Fruit fly (Drosophila melanogaster) whole organism, embryonic: Measurements from ENCODE around the gene Decay.
A peak's percentile ranks its signal among the peaks of the same experiment; 100 is the strongest.

ENCODE experiments used
- Asciz ChIP-seq: fragments of 200-800 bp; sonication (Bioruptor generic); optimal IDR thresholded peaks from 2 replicates; lab custom pipeline; 2017; ENCODE audit warnings: missing biosample characterization, mild to moderate bottlenecking, missing genetic modification characterization, missing genetic modification reagents
- Bteb2 ChIP-seq: fragments of 200-800 bp; sonication (Bioruptor generic); optimal IDR thresholded peaks from 2 replicates; lab custom pipeline; 2016; ENCODE audit warnings: missing biosample characterization, missing genetic modification characterization
- CG11560 ChIP-seq: fragments of 200-800 bp; sonication (Bioruptor generic); IDR thresholded peaks from 3 replicates; pipeline ENCODE4 v1.3.6; 2022; ENCODE audit warnings: missing biosample characterization, missing genetic modification characterization
- CG13296 ChIP-seq: fragments of 200-800 bp; sonication (Bioruptor generic); optimal IDR thresholded peaks from 3 replicates; lab custom pipeline; 2018; ENCODE audit warnings: missing biosample characterization, mild to moderate bottlenecking, missing genetic modification characterization
- CG14860 ChIP-seq: fragments of 200-800 bp; sonication (Bioruptor generic); IDR thresholded peaks from 3 replicates; pipeline ENCODE4 v1.3.6; 2022; ENCODE audit warnings: missing biosample characterization, missing genetic modification characterization; ENCODE audit not compliant: partially characterized antibody
- CG15011 ChIP-seq: fragments of 200-800 bp; sonication (Bioruptor generic); optimal IDR thresholded peaks from 3 replicates; lab custom pipeline; 2018; ENCODE audit warnings: missing biosample characterization, mild to moderate bottlenecking, missing genetic modification characterization
- CG1603 ChIP-seq: fragments of 200-800 bp; sonication (Bioruptor generic); optimal IDR thresholded peaks from 2 replicates; lab custom pipeline; 2019; ENCODE audit warnings: missing biosample characterization, mild to moderate bottlenecking, missing genetic modification characterization, moderate library complexity
- CG17359 ChIP-seq: fragments of 200-800 bp; sonication (Bioruptor generic); optimal IDR thresholded peaks from 3 replicates; lab custom pipeline; 2018; ENCODE audit warnings: missing biosample characterization, mild to moderate bottlenecking, missing genetic modification characterization, moderate library complexity
- CG1832 ChIP-seq: fragments of 200-800 bp; sonication (Bioruptor generic); optimal IDR thresholded peaks from 2 replicates; lab custom pipeline; 2017; ENCODE audit warnings: missing biosample characterization, mild to moderate bottlenecking, missing genetic modification characterization, inconsistent platforms
- CG18619 ChIP-seq: fragments of 200-800 bp; sonication (Bioruptor generic); optimal IDR thresholded peaks from 3 replicates; lab custom pipeline; 2017; ENCODE audit warnings: missing biosample characterization, mild to moderate bottlenecking, missing genetic modification characterization
- CG2120 ChIP-seq: fragments of 200-800 bp; sonication (Bioruptor generic); optimal IDR thresholded peaks from 3 replicates; lab custom pipeline; 2016; ENCODE audit warnings: missing biosample characterization, missing genetic modification characterization
- CG2129 ChIP-seq: fragments of 200-800 bp; sonication (Bioruptor generic); IDR thresholded peaks from 2 replicates; pipeline ENCODE4 v1.3.6; 2022; ENCODE audit warnings: missing biosample characterization, missing genetic modification characterization; ENCODE audit not compliant: partially characterized antibody
- CG2199 ChIP-seq: fragments of 200-800 bp; sonication (Bioruptor generic); IDR thresholded peaks from 3 replicates; pipeline ENCODE4 v1.3.6; 2022; ENCODE audit warnings: missing biosample characterization, missing genetic modification characterization
- CG2889 ChIP-seq: fragments of 200-800 bp; sonication (Bioruptor generic); IDR thresholded peaks from 3 replicates; pipeline ENCODE4 v1.3.6; 2022; ENCODE audit warnings: missing biosample characterization, missing genetic modification characterization
- CG33557 ChIP-seq: fragments of 200-800 bp; sonication (Bioruptor generic); optimal IDR thresholded peaks from 2 replicates; lab custom pipeline; 2019; ENCODE audit warnings: missing biosample characterization, mild to moderate bottlenecking, missing genetic modification characterization, moderate library complexity
- CG34224 ChIP-seq: fragments of 200-800 bp; sonication (Bioruptor generic); IDR thresholded peaks from 3 replicates; pipeline ENCODE4 v1.3.6; 2022; ENCODE audit warnings: missing biosample characterization, missing genetic modification characterization; ENCODE audit not compliant: partially characterized antibody
- CG4282 ChIP-seq: fragments of 200-800 bp; sonication (Bioruptor generic); optimal IDR thresholded peaks from 2 replicates; lab custom pipeline; 2016; ENCODE audit warnings: missing biosample characterization, missing genetic modification characterization
- CG6683 ChIP-seq: fragments of 200-800 bp; sonication (Bioruptor generic); optimal IDR thresholded peaks from 2 replicates; lab custom pipeline; 2017; ENCODE audit warnings: missing biosample characterization, mild to moderate bottlenecking, missing genetic modification characterization, missing genetic modification reagents
- CG7786 ChIP-seq: fragments of 200-800 bp; sonication (Bioruptor generic); optimal IDR thresholded peaks from 2 replicates; lab custom pipeline; 2016; ENCODE audit warnings: missing biosample characterization, missing genetic modification characterization
- CG8281 ChIP-seq: fragments of 200-800 bp; sonication (Bioruptor generic); optimal IDR thresholded peaks from 2 replicates; lab custom pipeline; 2018; ENCODE audit warnings: missing biosample characterization, mild to moderate bottlenecking, missing genetic modification characterization, moderate library complexity
- D ChIP-seq, 2 experiments: fragments of 200-800 bp in 1 of 2; fragments of >200 bp in 1 of 2; sonication (Bioruptor generic) in 1 of 2; optimal IDR thresholded peaks; 2 replicates in 1 of 2; 3 replicates in 1 of 2; lab custom pipeline; 2017; ENCODE audit warnings: mild to moderate bottlenecking in 1 of 2, missing biosample characterization in 1 of 2, missing genetic modification characterization in 1 of 2, missing genetic modification reagents in 1 of 2
- Dfd ChIP-seq, 2 experiments: fragments of >200 bp; optimal IDR thresholded peaks; 2 replicates each; lab custom pipeline; 2017; ENCODE audit warnings: missing biosample characterization in 2 of 2, missing genetic modification characterization in 2 of 2
- Drgx ChIP-seq: fragments of 200-800 bp; sonication (Bioruptor generic); IDR thresholded peaks from 2 replicates; pipeline ENCODE4 v1.3.6; 2022; ENCODE audit warnings: missing biosample characterization, missing genetic modification characterization
- HLH3B ChIP-seq: fragments of 200-800 bp; sonication (Bioruptor generic); IDR thresholded peaks from 2 replicates; pipeline ENCODE4 v1.3.6; 2022; ENCODE audit warnings: missing biosample characterization, missing genetic modification characterization
- HLHmδ ChIP-seq: fragments of 200-800 bp; sonication (Bioruptor generic); optimal IDR thresholded peaks from 2 replicates; lab custom pipeline; 2018; ENCODE audit warnings: missing biosample characterization, mild to moderate bottlenecking, missing genetic modification characterization, moderate library complexity
- Hr51 ChIP-seq, 2 experiments: fragments of 200-800 bp; sonication (Bioruptor generic); optimal IDR thresholded peaks; 2 replicates in 1 of 2; 3 replicates in 1 of 2; lab custom pipeline; 2016 to 2018; ENCODE audit warnings: missing biosample characterization in 2 of 2, missing genetic modification characterization in 2 of 2, mild to moderate bottlenecking in 1 of 2, moderate library complexity in 1 of 2
- Kr ChIP-seq: fragments of 200-800 bp; sonication (Bioruptor generic); optimal IDR thresholded peaks from 2 replicates; lab custom pipeline; 2017; ENCODE audit warnings: missing biosample characterization, mild to moderate bottlenecking, missing genetic modification characterization
- NFAT ChIP-seq: fragments of 200-800 bp; sonication (Bioruptor generic); IDR thresholded peaks from 2 replicates; pipeline ENCODE4 v1.3.6; 2022; ENCODE audit warnings: missing biosample characterization, missing genetic modification characterization
- NK7.1 ChIP-seq: fragments of 200-800 bp; sonication (Bioruptor generic); optimal IDR thresholded peaks from 3 replicates; lab custom pipeline; 2016; ENCODE audit warnings: missing biosample characterization, missing genetic modification characterization
- Sry-δ ChIP-seq: fragments of 200-800 bp; sonication (Bioruptor generic); optimal IDR thresholded peaks from 2 replicates; lab custom pipeline; 2016; ENCODE audit warnings: missing biosample characterization, missing genetic modification characterization
- bbx ChIP-seq: fragments of 200-800 bp; sonication (Bioruptor generic); IDR thresholded peaks from 2 replicates; pipeline ENCODE4 v1.3.6; 2022; ENCODE audit warnings: missing biosample characterization, missing genetic modification characterization; ENCODE audit not compliant: partially characterized antibody
- bowl ChIP-seq: fragments of 200-800 bp; sonication (Bioruptor generic); IDR thresholded peaks from 2 replicates; pipeline ENCODE4 v1.3.6; 2022; ENCODE audit warnings: missing biosample characterization, missing genetic modification characterization
- btn ChIP-seq: fragments of 200-800 bp; sonication (Bioruptor generic); optimal IDR thresholded peaks from 2 replicates; lab custom pipeline; 2016; ENCODE audit warnings: missing biosample characterization, missing genetic modification characterization
- cad ChIP-seq: fragments of >200 bp; optimal IDR thresholded peaks from 2 replicates; lab custom pipeline; 2017; ENCODE audit warnings: missing biosample characterization, missing genetic modification characterization
- cas ChIP-seq: fragments of 200-800 bp; sonication (Bioruptor generic); IDR thresholded peaks from 2 replicates; pipeline ENCODE4 v1.3.6; 2022; ENCODE audit warnings: missing biosample characterization, missing genetic modification characterization
- corto ChIP-seq: fragments of 200-800 bp; sonication (Bioruptor generic); optimal IDR thresholded peaks from 2 replicates; lab custom pipeline; 2016; ENCODE audit warnings: missing biosample characterization, mild to moderate bottlenecking, missing genetic modification characterization, moderate library complexity
- croc ChIP-seq: fragments of 200-800 bp; sonication (Bioruptor generic); conservative IDR thresholded peaks from 3 replicates; pipeline ENCODE4 v1.3.6; 2022; ENCODE audit warnings: missing biosample characterization, missing genetic modification characterization
- crp ChIP-seq, 2 experiments: fragments of 200-800 bp; sonication (Bioruptor generic); optimal IDR thresholded peaks; 2 replicates in 1 of 2; 3 replicates in 1 of 2; lab custom pipeline; 2017; ENCODE audit warnings: missing biosample characterization in 2 of 2, missing genetic modification characterization in 2 of 2, mild to moderate bottlenecking in 1 of 2, moderate library complexity in 1 of 2
- dan ChIP-seq: fragments of 200-800 bp; sonication (Bioruptor generic); IDR thresholded peaks from 2 replicates; pipeline ENCODE4 v1.3.6; 2022; ENCODE audit warnings: missing biosample characterization, missing genetic modification characterization
- fd102C ChIP-seq: fragments of 200-800 bp; sonication (Bioruptor generic); optimal IDR thresholded peaks from 2 replicates; lab custom pipeline; 2018; ENCODE audit warnings: missing biosample characterization, mild to moderate bottlenecking, missing genetic modification characterization, moderate library complexity
- fru ChIP-seq: fragments of >200 bp; optimal IDR thresholded peaks from 2 replicates; lab custom pipeline; 2017
- h ChIP-seq: fragments of >200 bp; optimal IDR thresholded peaks from 2 replicates; lab custom pipeline; 2017
- jumu ChIP-seq: fragments of 200-800 bp; sonication (Bioruptor generic); optimal IDR thresholded peaks from 3 replicates; lab custom pipeline; 2016; ENCODE audit warnings: missing biosample characterization, missing genetic modification characterization
- pnt ChIP-seq: fragments of 200-800 bp; sonication (Bioruptor generic); optimal IDR thresholded peaks from 3 replicates; lab custom pipeline; 2016; ENCODE audit warnings: missing biosample characterization, missing genetic modification characterization
- run ChIP-seq: fragments of 200-800 bp; sonication (Bioruptor generic); optimal IDR thresholded peaks from 3 replicates; lab custom pipeline; 2018; ENCODE audit warnings: missing biosample characterization, mild to moderate bottlenecking, missing genetic modification characterization
- scrt ChIP-seq: fragments of 200-800 bp; sonication (Bioruptor generic); optimal IDR thresholded peaks from 2 replicates; lab custom pipeline; 2018; ENCODE audit warnings: missing biosample characterization, mild to moderate bottlenecking, missing genetic modification characterization, moderate library complexity
- sd ChIP-seq: fragments of 200-800 bp; sonication (Bioruptor generic); optimal IDR thresholded peaks from 3 replicates; lab custom pipeline; 2018; ENCODE audit warnings: missing biosample characterization, mild to moderate bottlenecking, missing genetic modification characterization, moderate library complexity
- slbo ChIP-seq: fragments of 200-800 bp; sonication (Bioruptor generic); IDR thresholded peaks from 2 replicates; pipeline ENCODE4 v1.3.6; 2022; ENCODE audit warnings: missing biosample characterization, missing genetic modification characterization
- unc-4 ChIP-seq: fragments of 200-800 bp; sonication (Bioruptor generic); IDR thresholded peaks from 2 replicates; pipeline ENCODE4 v1.3.6; 2022; ENCODE audit warnings: missing biosample characterization, missing genetic modification characterization; ENCODE audit not compliant: partially characterized antibody
- unpg ChIP-seq: fragments of 200-800 bp; sonication (Bioruptor generic); optimal IDR thresholded peaks from 3 replicates; lab custom pipeline; 2018; ENCODE audit warnings: missing biosample characterization, mild to moderate bottlenecking, missing genetic modification characterization, moderate library complexity

Decay gene

dm6 chr3R:16497379-16497778, 3.5 kb downstream of the Decay start:
- TF ChIP-seq CG33557 (GFP tag; lab: Kevin White, UChicago) (peak; percentile 52), Bteb2 (GFP tag; lab: Kevin White, UChicago) (peak; percentile 35), bowl (GFP tag; lab: Robert Waterston, UW) (peak; percentile 48; the same call in 1 of the 2 replicates), CG1832 (no peak), fd102C (GFP tag; lab: Kevin White, UChicago) (peak; percentile 53), CG14860 (GFP tag; lab: Robert Waterston, UW) (no peak), sd (tag; lab: Kevin White, UChicago) (peak; percentile 51), fru (lab: Kevin White, UChicago) (no peak), CG4282 (GFP tag; lab: Kevin White, UChicago) (peak; percentile 29), jumu (peak; percentile 26), CG2129 (no peak), h (no peak), pnt (GFP tag; lab: Kevin White, UChicago) (peak; percentile 71), HLHmδ (GFP tag; lab: Kevin White, UChicago) (no peak), bbx (GFP tag; lab: Robert Waterston, UW) (no peak), CG17359 (peak; percentile 92), Kr (GFP tag; lab: Kevin White, UChicago) (no peak), dan (no peak), Sry-δ (GFP tag; lab: Kevin White, UChicago) (peak; percentile 21), CG34224 (no peak), CG18619 (GFP tag; lab: Kevin White, UChicago) (peak; percentile 75), CG2199 (GFP tag; lab: Robert Waterston, UW) (peak; percentile 92; the same call in 2 of the 3 replicates), CG8281 (tag; lab: Kevin White, UChicago) (peak; percentile 50), CG2889 (GFP tag; lab: Robert Waterston, UW) (peak; percentile 71; the same call in 2 of the 3 replicates), slbo (GFP tag; lab: Robert Waterston, UW) (peak; percentile 93), btn (GFP tag; lab: Kevin White, UChicago) (peak; percentile 10), CG15011 (GFP tag; lab: Kevin White, UChicago) (peak; percentile 12), D (optimal IDR thresholded peaks at IDR 0.05; lab: Kevin White, UChicago) (no peak), D (GFP tag; optimal IDR thresholded peaks at IDR 0.05; lab: Kevin White, UChicago) (peak; percentile 57), Asciz (GFP tag; lab: Kevin White, UChicago) (peak; percentile 77), CG1603 (tag; lab: Kevin White, UChicago) (peak; percentile 72), CG2120 (peak; percentile 79), cad (no peak), CG6683 (GFP tag; lab: Kevin White, UChicago) (peak; percentile 64), CG13296 (peak; percentile 63), unpg (GFP tag; lab: Kevin White, UChicago) (peak; percentile 91), unc-4 (GFP tag; lab: Robert Waterston, UW) (no peak), Dfd (GFP tag; optimal IDR thresholded peaks at IDR 0.05; lab: Kevin White, UChicago) (no peak), crp (GFP tag; optimal IDR thresholded peaks at IDR 0.05; lab: Kevin White, UChicago) (peak in 1 of 2 experiments; percentile 29), Hr51 (GFP tag; optimal IDR thresholded peaks at IDR 0.05; lab: Kevin White, UChicago) (peak; percentile 67 to 88), NK7.1 (no peak), run (tag; lab: Kevin White, UChicago) (peak; percentile 70), scrt (peak; percentile 57), CG11560 (tag; lab: Robert Waterston, UW) (peak; percentile 76), Drgx (GFP tag; lab: Robert Waterston, UW) (peak; percentile 81), NFAT (GFP tag; lab: Robert Waterston, UW) (peak; percentile 88), corto (no peak), cas (GFP tag; lab: Robert Waterston, UW) (peak; percentile 67), croc (GFP tag; lab: Robert Waterston, UW) (peak; percentile 56; the same call in 2 of the 3 replicates), CG7786 (GFP tag; lab: Kevin White, UChicago) (peak; percentile 36), HLH3B (GFP tag; lab: Robert Waterston, UW) (peak; percentile 87)
